Worm (Caenorhabditis elegans): ENCODE results near the gene C56A3.6.

C56A3.6 gene

DNA sequence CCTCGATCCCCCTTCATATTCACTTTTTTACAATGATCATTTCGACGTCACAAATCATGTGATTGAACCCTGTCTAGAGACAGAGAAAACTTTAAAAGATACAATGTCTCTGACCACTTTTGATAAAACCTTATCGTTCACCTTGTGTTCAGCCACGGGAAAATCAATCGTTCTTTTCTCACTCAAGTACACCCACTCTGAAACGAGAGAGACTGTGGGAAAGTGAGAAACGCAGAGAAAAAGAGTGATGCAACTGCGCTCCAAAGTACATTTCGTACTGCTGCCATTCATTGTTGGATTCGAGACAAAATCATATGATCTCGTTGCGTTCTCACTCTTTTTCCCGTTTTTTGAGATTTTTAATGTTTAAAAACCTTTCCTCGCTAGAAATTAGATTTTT is 9.0 kb upstream of the C56A3.6 start (continued):
- TF ChIP-seq nhr-41 (GFP tag; IDR thresholded peaks at IDR 0.05), result peak; percentile 80; the same call in 1 of the 2 replicates
- TF ChIP-seq ZK337.2 (GFP tag; IDR thresholded peaks at IDR 0.05), result no peak
- no peak for TF ChIP-seq unc-39 (tag; optimal IDR thresholded peaks at IDR 0.05)
- peak; percentile 83 for TF ChIP-seq mdt-29 (GFP tag; IDR thresholded peaks at IDR 0.05)
- TF ChIP-seq dmd-8 (GFP tag; IDR thresholded peaks at IDR 0.05), result no peak
- no peak for TF ChIP-seq Y75B8A.6 (GFP tag; IDR thresholded peaks at IDR 0.05)
- peak; percentile 70 for TF ChIP-seq duxl-1 (tag; optimal IDR thresholded peaks at IDR 0.05; ENCODE audit: poor library complexity)
- peak; percentile 77 for TF ChIP-seq hmg-1.1 (GFP tag; IDR thresholded peaks at IDR 0.05)
- no peak for TF ChIP-seq dmd-9 (GFP tag; IDR thresholded peaks at IDR 0.05)
- no peak for TF ChIP-seq ces-1 (GFP tag; optimal IDR thresholded peaks at IDR 0.05)
- no peak for TF ChIP-seq zip-11 (GFP tag; IDR thresholded peaks at IDR 0.05)
- TF ChIP-seq ceh-44 (GFP tag; IDR thresholded peaks at IDR 0.05), result 0 out of 2 replicates have a peak, but pooled peaks have one; percentile 28
- TF ChIP-seq dmd-6 (GFP tag; IDR thresholded peaks at IDR 0.05), result peak; percentile 88
- peak; percentile 97 for TF ChIP-seq hlh-11 (tag; optimal IDR thresholded peaks at IDR 0.05)
- TF ChIP-seq tag-97 (GFP tag; IDR thresholded peaks at IDR 0.05), result no peak
- TF ChIP-seq mdl-1 (tag; optimal IDR thresholded peaks at IDR 0.05), result peak in 1 of 2 experiments; percentile 72
- peak; percentile 83 for TF ChIP-seq ama-1 (optimal IDR thresholded peaks at IDR 0.05)
- no peak for TF ChIP-seq nhr-111 (GFP tag; optimal IDR thresholded peaks at IDR 0.05)
- peak in 1 of 2 experiments; percentile 80 for TF ChIP-seq unc-62 (GFP tag; optimal IDR thresholded peaks at IDR 0.05 in 1 of 2)
- TF ChIP-seq unc-62 (tag; optimal IDR thresholded peaks at IDR 0.05), result no peak
- peak; percentile 20 for TF ChIP-seq nhr-10 (tag; optimal IDR thresholded peaks at IDR 0.05)
- TF ChIP-seq gei-8 (GFP tag; optimal IDR thresholded peaks at IDR 0.05), result no peak
- TF ChIP-seq F26F4.8 (GFP tag; conservative IDR thresholded peaks at IDR 0.05), result no peak
- TF ChIP-seq zfp-2 (tag; optimal IDR thresholded peaks at IDR 0.05), result no peak
- TF ChIP-seq ceh-28 (tag; optimal IDR thresholded peaks at IDR 0.05), result no peak
- TF ChIP-seq lsy-2 (tag; optimal IDR thresholded peaks at IDR 0.05), result peak; percentile 45 to 91
- TF ChIP-seq lin-29 (GFP tag; IDR thresholded peaks at IDR 0.05), result no peak
- no peak for TF ChIP-seq daf-8 (GFP tag; IDR thresholded peaks at IDR 0.05)
- TF ChIP-seq nhr-237 (tag; optimal IDR thresholded peaks at IDR 0.05), result no peak
- TF ChIP-seq hif-1 (tag; optimal IDR thresholded peaks at IDR 0.05), result peak; percentile 10 to 72
- peak; percentile 53; the same call in 1 of the 2 replicates for TF ChIP-seq zfp-3 (GFP tag; conservative IDR thresholded peaks at IDR 0.05)
- no peak for TF ChIP-seq snpc-4 (tag; optimal IDR thresholded peaks at IDR 0.05)
- no peak for TF ChIP-seq zip-2 (tag; optimal IDR thresholded peaks at IDR 0.05)
- TF ChIP-seq dpl-1 (GFP tag; optimal IDR thresholded peaks at IDR 0.05), result peak; percentile 84
- no peak for TF ChIP-seq attf-4 (tag; optimal IDR thresholded peaks at IDR 0.05)
- TF ChIP-seq T20F7.1 (GFP tag; optimal IDR thresholded peaks at IDR 0.05), result peak; percentile 83
- peak; percentile 17 for TF ChIP-seq jun-1 (tag; optimal IDR thresholded peaks at IDR 0.05)
- TF ChIP-seq ceh-82 (tag; optimal IDR thresholded peaks at IDR 0.05), result no peak
- TF ChIP-seq nhr-28 (tag; optimal IDR thresholded peaks at IDR 0.05), result peak; percentile 95
- TF ChIP-seq T26A8.4 (GFP tag; IDR thresholded peaks at IDR 0.05), result peak; percentile 81
- no peak for TF ChIP-seq F49E8.2 (tag; optimal IDR thresholded peaks at IDR 0.05; ENCODE audit: borderline replicate concordance)
- no peak for TF ChIP-seq daf-12 (tag; optimal IDR thresholded peaks at IDR 0.05)
- peak; percentile 71; the same call in 1 of the 2 replicates for TF ChIP-seq saeg-2 (GFP tag; IDR thresholded peaks at IDR 0.05)
- TF ChIP-seq nhr-76 (tag; optimal IDR thresholded peaks at IDR 0.05), result peak; percentile 70
- peak; percentile 95 for TF ChIP-seq mep-1 (tag; optimal IDR thresholded peaks at IDR 0.05)
- peak; percentile 47 for TF ChIP-seq lin-15B (tag; optimal IDR thresholded peaks at IDR 0.05)
- peak; percentile 75 for TF ChIP-seq mxl-3 (GFP tag; optimal IDR thresholded peaks at IDR 0.05)
- no peak for TF ChIP-seq ceh-62 (tag; optimal IDR thresholded peaks at IDR 0.05)
- TF ChIP-seq Y48G9A.11 (GFP tag; IDR thresholded peaks at IDR 0.05), result no peak; the same call in 1 of the 2 replicates
- TF ChIP-seq unc-130 (GFP tag; optimal IDR thresholded peaks at IDR 0.05), result no peak
- peak; percentile 90 for TF ChIP-seq nhr-11 (tag; optimal IDR thresholded peaks at IDR 0.05)
- TF ChIP-seq spr-3 (GFP tag; optimal IDR thresholded peaks at IDR 0.05), result peak; percentile 8
- no peak for TF ChIP-seq snpc-1.2 (GFP tag; IDR thresholded peaks at IDR 0.05)
